Fruit fly (Drosophila melanogaster) whole organism, embryonic: ENCODE measurements around the gene CG5390.

Experiments
- Abd-B ChIP-seq: fragments of 200-800 bp; sonication (Bioruptor generic); optimal IDR thresholded peaks from 2 replicates; lab custom pipeline; 2018; ENCODE audit warnings: missing biosample characterization, mild to moderate bottlenecking, missing genetic modification characterization, moderate library complexity
- CG12071 ChIP-seq: fragments of 200-800 bp; sonication (Bioruptor generic); optimal IDR thresholded peaks from 3 replicates; lab custom pipeline; 2018; ENCODE audit warnings: missing biosample characterization, mild to moderate bottlenecking, missing genetic modification characterization
- CG14667 ChIP-seq: fragments of 200-800 bp; sonication (Bioruptor generic); IDR thresholded peaks from 2 replicates; pipeline ENCODE4 v1.3.6; 2022; ENCODE audit warnings: missing biosample characterization, missing genetic modification characterization
- CG14710 ChIP-seq: fragments of 200-800 bp; sonication (Bioruptor generic); optimal IDR thresholded peaks from 3 replicates; lab custom pipeline; 2019; ENCODE audit warnings: missing biosample characterization, mild to moderate bottlenecking, missing genetic modification characterization, moderate library complexity
- CG1647 ChIP-seq: fragments of 200-800 bp; sonication (Bioruptor generic); optimal IDR thresholded peaks from 3 replicates; lab custom pipeline; 2016; ENCODE audit warnings: missing biosample characterization, missing genetic modification characterization
- CG32767 ChIP-seq: fragments of 200-800 bp; sonication (Bioruptor generic); IDR thresholded peaks from 2 replicates; pipeline ENCODE4 v1.3.6; 2022; ENCODE audit warnings: missing biosample characterization, missing genetic modification characterization
- CG3847 ChIP-seq: fragments of 200-800 bp; sonication (Bioruptor generic); IDR thresholded peaks from 2 replicates; pipeline ENCODE4 v1.3.6; 2022; ENCODE audit warnings: missing biosample characterization, missing genetic modification characterization
- CG4328 ChIP-seq: fragments of 200-800 bp; sonication (Bioruptor generic); optimal IDR thresholded peaks from 3 replicates; lab custom pipeline; 2017; ENCODE audit warnings: missing biosample characterization, missing genetic modification reagents, missing genetic modification characterization
- CG4707 ChIP-seq: fragments of 200-800 bp; sonication (Bioruptor generic); optimal IDR thresholded peaks from 2 replicates; lab custom pipeline; 2018; ENCODE audit warnings: missing biosample characterization, mild to moderate bottlenecking, missing genetic modification characterization, moderate library complexity
- CG4854 ChIP-seq: fragments of 200-800 bp; sonication (Bioruptor generic); optimal IDR thresholded peaks from 2 replicates; lab custom pipeline; 2016; ENCODE audit warnings: missing biosample characterization, missing genetic modification characterization, inconsistent platforms
- CG6654 ChIP-seq: fragments of 200-800 bp; sonication (Bioruptor generic); optimal IDR thresholded peaks from 2 replicates; lab custom pipeline; 2017; ENCODE audit warnings: missing biosample characterization, mild to moderate bottlenecking, missing genetic modification characterization
- CG9437 ChIP-seq: fragments of 200-800 bp; sonication (Bioruptor generic); optimal IDR thresholded peaks from 2 replicates; lab custom pipeline; 2018; ENCODE audit warnings: missing biosample characterization, mild to moderate bottlenecking, missing genetic modification characterization
- CG9727 ChIP-seq: fragments of 200-800 bp; sonication (Bioruptor generic); optimal IDR thresholded peaks from 3 replicates; lab custom pipeline; 2017; ENCODE audit warnings: missing biosample characterization, mild to moderate bottlenecking, missing genetic modification characterization
- Dbx ChIP-seq: fragments of 200-800 bp; sonication (Bioruptor generic); IDR thresholded peaks from 3 replicates; pipeline ENCODE4 v1.3.6; 2022; ENCODE audit warnings: missing biosample characterization, missing genetic modification characterization
- Dip2 ChIP-seq: fragments of 200-800 bp; sonication (Bioruptor generic); IDR thresholded peaks from 2 replicates; pipeline ENCODE4 v1.3.6; 2022; ENCODE audit warnings: missing biosample characterization, missing genetic modification characterization
- HLH3B ChIP-seq: fragments of 200-800 bp; sonication (Bioruptor generic); IDR thresholded peaks from 2 replicates; pipeline ENCODE4 v1.3.6; 2022; ENCODE audit warnings: missing biosample characterization, missing genetic modification characterization
- HLH4C ChIP-seq: fragments of 200-800 bp; sonication (Bioruptor generic); IDR thresholded peaks from 3 replicates; pipeline ENCODE4 v1.3.6; 2022; ENCODE audit warnings: missing biosample characterization, missing genetic modification characterization; ENCODE audit not compliant: partially characterized antibody
- Hand ChIP-seq: fragments of 200-800 bp; sonication (Bioruptor generic); optimal IDR thresholded peaks from 2 replicates; lab custom pipeline; 2017; ENCODE audit warnings: mild to moderate bottlenecking, missing biosample characterization, missing genetic modification reagents, missing genetic modification characterization
- Kr ChIP-seq: fragments of 200-800 bp; sonication (Bioruptor generic); optimal IDR thresholded peaks from 2 replicates; lab custom pipeline; 2017; ENCODE audit warnings: missing biosample characterization, mild to moderate bottlenecking, missing genetic modification characterization
- Sox100B ChIP-seq: fragments of 200-800 bp; sonication (Bioruptor generic); optimal IDR thresholded peaks from 3 replicates; lab custom pipeline; 2018; ENCODE audit warnings: missing biosample characterization, mild to moderate bottlenecking, missing genetic modification characterization
- Stat92E ChIP-seq, 3 experiments: fragments of >200 bp in 2 of 3; fragments of 200-800 bp in 1 of 3; sonication (Bioruptor generic) in 1 of 3; optimal IDR thresholded peaks; 2 replicates each; lab custom pipeline; 2017 to 2019; ENCODE audit warnings: missing biosample characterization in 3 of 3, missing genetic modification characterization in 3 of 3, mild to moderate bottlenecking in 1 of 3, moderate library complexity in 1 of 3
- Xrp1 ChIP-seq: fragments of 200-800 bp; sonication (Bioruptor generic); IDR thresholded peaks from 2 replicates; pipeline ENCODE4 v1.3.6; 2022; ENCODE audit warnings: missing biosample characterization, missing genetic modification characterization
- aop ChIP-seq: fragments of 200-800 bp; sonication (Bioruptor generic); IDR thresholded peaks from 2 replicates; pipeline ENCODE4 v1.3.6; 2022; ENCODE audit warnings: missing biosample characterization, missing genetic modification characterization
- bab2 ChIP-seq: fragments of 200-800 bp; sonication (Bioruptor generic); optimal IDR thresholded peaks from 2 replicates; lab custom pipeline; 2016; ENCODE audit warnings: missing biosample characterization, missing genetic modification characterization
- br ChIP-seq: fragments of >200 bp; optimal IDR thresholded peaks from 2 replicates; lab custom pipeline; 2017
- bsh ChIP-seq, 2 experiments: fragments of 200-800 bp; sonication (Bioruptor generic); optimal IDR thresholded peaks; 2 replicates each; lab custom pipeline; 2017 to 2018; ENCODE audit warnings: mild to moderate bottlenecking in 2 of 2, missing biosample characterization in 2 of 2, missing genetic modification characterization in 2 of 2, moderate library complexity in 1 of 2
- cas ChIP-seq: fragments of 200-800 bp; sonication (Bioruptor generic); IDR thresholded peaks from 2 replicates; pipeline ENCODE4 v1.3.6; 2022; ENCODE audit warnings: missing biosample characterization, missing genetic modification characterization
- chn ChIP-seq: fragments of 200-800 bp; sonication (Bioruptor generic); optimal IDR thresholded peaks from 2 replicates; lab custom pipeline; 2016; ENCODE audit warnings: missing biosample characterization, missing genetic modification characterization
- croc ChIP-seq: fragments of 200-800 bp; sonication (Bioruptor generic); conservative IDR thresholded peaks from 3 replicates; pipeline ENCODE4 v1.3.6; 2022; ENCODE audit warnings: missing biosample characterization, missing genetic modification characterization
- da ChIP-seq: fragments of 200-800 bp; sonication (Bioruptor generic); optimal IDR thresholded peaks from 2 replicates; lab custom pipeline; 2016; ENCODE audit warnings: missing biosample characterization, missing genetic modification characterization
- fru ChIP-seq: fragments of >200 bp; optimal IDR thresholded peaks from 2 replicates; lab custom pipeline; 2017
- gce ChIP-seq: fragments of 200-800 bp; sonication (Bioruptor generic); IDR thresholded peaks from 3 replicates; pipeline ENCODE4 v1.3.6; 2022; ENCODE audit warnings: missing biosample characterization, missing genetic modification characterization
- gfzf ChIP-seq: fragments of 200-800 bp; sonication (Bioruptor generic); optimal IDR thresholded peaks from 2 replicates; lab custom pipeline; 2016; ENCODE audit warnings: missing biosample characterization, mild to moderate bottlenecking, missing genetic modification characterization, moderate library complexity
- hb ChIP-seq: fragments of 200-800 bp; sonication (Bioruptor generic); IDR thresholded peaks from 3 replicates; pipeline ENCODE4 v1.3.6; 2022; ENCODE audit warnings: missing biosample characterization, missing genetic modification characterization; ENCODE audit not compliant: partially characterized antibody
- hbn ChIP-seq: fragments of 200-800 bp; sonication (Bioruptor generic); IDR thresholded peaks from 2 replicates; pipeline ENCODE4 v1.3.6; 2022; ENCODE audit warnings: missing biosample characterization, missing genetic modification characterization; ENCODE audit not compliant: partially characterized antibody
- insv ChIP-seq, 2 experiments: fragments of 200-800 bp; sonication (Bioruptor generic); optimal IDR thresholded peaks; 3 replicates each; lab custom pipeline; 2016 to 2018; ENCODE audit warnings: missing biosample characterization in 2 of 2, missing genetic modification characterization in 2 of 2
- ken ChIP-seq: fragments of 200-800 bp; sonication (Bioruptor generic); IDR thresholded peaks from 3 replicates; pipeline ENCODE4 v1.3.6; 2022; ENCODE audit warnings: missing biosample characterization, missing genetic modification characterization
- nerfin-1 ChIP-seq: fragments of 200-800 bp; sonication (Bioruptor generic); optimal IDR thresholded peaks from 3 replicates; lab custom pipeline; 2019; ENCODE audit warnings: missing biosample characterization, mild to moderate bottlenecking, missing genetic modification characterization, moderate library complexity
- nmo ChIP-seq: fragments of 200-800 bp; sonication (Bioruptor generic); optimal IDR thresholded peaks from 2 replicates; lab custom pipeline; 2018; ENCODE audit warnings: missing biosample characterization, mild to moderate bottlenecking, missing genetic modification characterization, moderate library complexity
- nom ChIP-seq: fragments of 200-800 bp; sonication (Bioruptor generic); optimal IDR thresholded peaks from 2 replicates; lab custom pipeline; 2017; ENCODE audit warnings: missing biosample characterization, missing genetic modification characterization, mild to moderate bottlenecking, moderate library complexity, missing genetic modification reagents
- org-1 ChIP-seq: fragments of 200-800 bp; sonication (Bioruptor generic); optimal IDR thresholded peaks from 2 replicates; lab custom pipeline; 2017; ENCODE audit warnings: missing biosample characterization, missing genetic modification characterization
- p53 ChIP-seq: fragments of 200-800 bp; sonication (Bioruptor generic); optimal IDR thresholded peaks from 2 replicates; lab custom pipeline; 2016; ENCODE audit warnings: missing biosample characterization, missing genetic modification characterization
- peb ChIP-seq: fragments of 200-800 bp; sonication (Bioruptor generic); IDR thresholded peaks from 2 replicates; pipeline ENCODE4 v1.3.6; 2022; ENCODE audit warnings: missing biosample characterization, missing genetic modification characterization
- pros ChIP-seq: fragments of 200-800 bp; sonication (Bioruptor generic); optimal IDR thresholded peaks from 3 replicates; lab custom pipeline; 2019; ENCODE audit warnings: missing biosample characterization, mild to moderate bottlenecking, missing genetic modification characterization, moderate library complexity
- psq ChIP-seq: fragments of 200-800 bp; sonication (Bioruptor generic); optimal IDR thresholded peaks from 2 replicates; lab custom pipeline; 2017; ENCODE audit warnings: missing biosample characterization, missing genetic modification characterization
- so ChIP-seq: fragments of 200-800 bp; sonication (Bioruptor generic); IDR thresholded peaks from 3 replicates; pipeline ENCODE4 v1.3.6; 2022; ENCODE audit warnings: missing biosample characterization, missing genetic modification characterization
- ssp ChIP-seq: fragments of 200-800 bp; sonication (Bioruptor generic); IDR thresholded peaks from 2 replicates; pipeline ENCODE4 v1.3.6; 2022; ENCODE audit warnings: missing biosample characterization, missing genetic modification characterization
- sug ChIP-seq: fragments of 200-800 bp; optimal IDR thresholded peaks from 2 replicates; lab custom pipeline; 2019; ENCODE audit warnings: missing biosample characterization, mild to moderate bottlenecking, missing genetic modification characterization, moderate library complexity
- tgo ChIP-seq: fragments of 200-800 bp; sonication (Bioruptor generic); IDR thresholded peaks from 3 replicates; pipeline ENCODE4 v1.3.6; 2022; ENCODE audit warnings: missing biosample characterization, missing genetic modification characterization
- tll ChIP-seq, 2 experiments: fragments of 200-800 bp in 1 of 2; fragments of >200 bp in 1 of 2; sonication (Bioruptor generic) in 1 of 2; optimal IDR thresholded peaks; 2 replicates each; lab custom pipeline; 2017 to 2019; ENCODE audit warnings: missing biosample characterization in 2 of 2, missing genetic modification characterization in 2 of 2, mild to moderate bottlenecking in 1 of 2, moderate library complexity in 1 of 2
- vnd ChIP-seq: fragments of 200-800 bp; sonication (Bioruptor generic); IDR thresholded peaks from 3 replicates; pipeline ENCODE4 v1.3.6; 2022; ENCODE audit warnings: missing biosample characterization, missing genetic modification characterization; ENCODE audit not compliant: partially characterized antibody

The CG5390 gene

DNA sequence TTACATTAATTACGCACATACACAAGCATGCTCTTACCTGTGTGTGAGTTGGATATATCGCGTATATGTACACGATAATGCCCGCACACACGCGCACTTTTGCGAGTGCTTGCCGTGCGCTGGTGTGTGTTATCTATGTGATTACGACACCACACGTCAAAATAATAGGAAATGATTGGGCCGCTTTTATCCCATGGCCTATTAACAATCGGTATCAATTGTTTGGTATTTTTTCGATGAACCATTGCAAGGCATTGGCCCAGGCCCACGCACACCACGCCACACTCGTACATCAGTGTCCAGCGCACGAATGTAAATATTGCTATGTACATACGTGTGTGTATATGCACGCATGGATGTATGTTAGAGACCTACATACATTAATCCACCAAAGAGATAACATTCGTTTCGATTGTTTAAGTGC is 28.5 kb upstream of the CG5390 start (continued):
- TF ChIP-seq Kr (GFP tag; lab: Kevin White, UChicago) = no peak
- TF ChIP-seq croc (GFP tag; lab: Robert Waterston, UW) = no peak
- TF ChIP-seq tll (GFP tag; optimal IDR thresholded peaks at IDR 0.05; lab: Kevin White, UChicago) = no peak
- TF ChIP-seq nerfin-1 (tag; lab: Kevin White, UChicago) = peak; percentile 66
- peak; percentile 54 for TF ChIP-seq nom (GFP tag; lab: Kevin White, UChicago)
- TF ChIP-seq HLH3B (GFP tag; lab: Robert Waterston, UW) = peak; percentile 32; the same call in 1 of the 2 replicates
- no peak for TF ChIP-seq HLH4C (GFP tag; lab: Robert Waterston, UW)
- peak; percentile 77 for TF ChIP-seq Sox100B (GFP tag; lab: Kevin White, UChicago)
- no peak for TF ChIP-seq org-1 (GFP tag; lab: Kevin White, UChicago)
- peak; percentile 67 for TF ChIP-seq Xrp1 (GFP tag; lab: Robert Waterston, UW)
- TF ChIP-seq CG1647 (GFP tag; lab: Kevin White, UChicago) = peak; percentile 61
- no peak for TF ChIP-seq peb (GFP tag; lab: Robert Waterston, UW)
- TF ChIP-seq CG6654 (GFP tag; lab: Kevin White, UChicago) = no peak
- TF ChIP-seq Dip2 (GFP tag; lab: Robert Waterston, UW) = no peak
- TF ChIP-seq CG9437 (GFP tag; lab: Kevin White, UChicago) = no peak
- no peak for TF ChIP-seq aop
- no peak for TF ChIP-seq psq (GFP tag; lab: Kevin White, UChicago)
- peak in 1 of 2 experiments; percentile 43 for TF ChIP-seq insv (GFP tag; optimal IDR thresholded peaks at IDR 0.05; lab: Kevin White, UChicago)
- no peak for TF ChIP-seq CG3847 (GFP tag; lab: Robert Waterston, UW)
- TF ChIP-seq hb = no peak
- TF ChIP-seq CG4854 (GFP tag; lab: Kevin White, UChicago) = peak; percentile 32
- no peak for TF ChIP-seq p53 (GFP tag; lab: Kevin White, UChicago)
- peak; percentile 88 for TF ChIP-seq CG4328 (GFP tag; lab: Kevin White, UChicago)
- peak; percentile 10 for TF ChIP-seq bab2 (GFP tag; lab: Kevin White, UChicago)
- TF ChIP-seq so (GFP tag; lab: Robert Waterston, UW) = no peak; the same call in 1 of the 3 replicates
- no peak for TF ChIP-seq ken (GFP tag; lab: Robert Waterston, UW)
- TF ChIP-seq tgo (GFP tag; lab: Robert Waterston, UW) = no peak; the same call in 2 of the 3 replicates
- peak; percentile 34 for TF ChIP-seq gfzf
- no peak for TF ChIP-seq da (GFP tag; lab: Kevin White, UChicago)
- peak; percentile 81; the same call in 2 of the 3 replicates for TF ChIP-seq Dbx (GFP tag; lab: Robert Waterston, UW)
- TF ChIP-seq Hand (GFP tag; lab: Kevin White, UChicago) = peak; percentile 20
- TF ChIP-seq sug (tag; lab: Kevin White, UChicago) = peak; percentile 87
- TF ChIP-seq CG32767 (GFP tag; lab: Robert Waterston, UW) = peak; percentile 59; the same call in 1 of the 2 replicates
- no peak; the same call in 2 of the 3 replicates for TF ChIP-seq vnd (GFP tag; lab: Robert Waterston, UW)
- TF ChIP-seq CG9727 = peak; percentile 57
- no peak for TF ChIP-seq br
- TF ChIP-seq ssp (GFP tag; lab: Robert Waterston, UW) = no peak
- no peak for TF ChIP-seq cas (GFP tag; lab: Robert Waterston, UW)
- peak in 1 of 3 experiments; percentile 33 for TF ChIP-seq Stat92E (GFP tag; optimal IDR thresholded peaks at IDR 0.05; lab: Kevin White, UChicago)
- TF ChIP-seq bsh (GFP tag; optimal IDR thresholded peaks at IDR 0.05; lab: Kevin White, UChicago) = peak; percentile 43 to 48
- TF ChIP-seq nmo (GFP tag; lab: Kevin White, UChicago) = peak; percentile 35
- TF ChIP-seq pros = peak; percentile 74
- TF ChIP-seq hbn (GFP tag; lab: Robert Waterston, UW) = peak; percentile 61
- no peak for TF ChIP-seq Abd-B (GFP tag; lab: Kevin White, UChicago)
- TF ChIP-seq gce (GFP tag; lab: Robert Waterston, UW) = no peak
- TF ChIP-seq fru = no peak
- TF ChIP-seq CG14710 (tag; lab: Kevin White, UChicago) = peak; percentile 56
- no peak for TF ChIP-seq CG12071 (GFP tag; lab: Kevin White, UChicago)
- no peak for TF ChIP-seq chn (GFP tag; lab: Kevin White, UChicago)
- TF ChIP-seq CG4707 = peak; percentile 65
- TF ChIP-seq CG14667 (GFP tag; lab: Robert Waterston, UW) = no peak
